Fruit fly (Drosophila melanogaster) whole organism, embryonic: ENCODE data around the gene CG31176.

Experiments
- ATbp ChIP-seq: fragments of 200-800 bp; sonication (Bioruptor generic); optimal IDR thresholded peaks from 2 replicates; lab custom pipeline; 2017; ENCODE audit warnings: missing biosample characterization, mild to moderate bottlenecking, missing genetic modification characterization, missing genetic modification reagents
- Ada2b ChIP-seq: fragments of 200-800 bp; sonication (Bioruptor generic); IDR thresholded peaks from 2 replicates; pipeline ENCODE4 v1.3.6; 2022; ENCODE audit warnings: missing biosample characterization, missing genetic modification characterization
- Blimp-1 ChIP-seq: fragments of 200-800 bp; sonication (Bioruptor generic); optimal IDR thresholded peaks from 3 replicates; lab custom pipeline; 2018; ENCODE audit warnings: missing biosample characterization, missing genetic modification characterization, mild to moderate bottlenecking, moderate library complexity, missing genetic modification reagents
- CG11504 ChIP-seq: fragments of 200-800 bp; sonication (Bioruptor generic); optimal IDR thresholded peaks from 3 replicates; lab custom pipeline; 2019; ENCODE audit warnings: missing biosample characterization, mild to moderate bottlenecking, missing genetic modification characterization, moderate library complexity
- CG12659 ChIP-seq: fragments of 200-800 bp; sonication (Bioruptor generic); optimal IDR thresholded peaks from 3 replicates; lab custom pipeline; 2017; ENCODE audit warnings: mild to moderate bottlenecking, missing biosample characterization, missing genetic modification reagents, missing genetic modification characterization
- CG13296 ChIP-seq: fragments of 200-800 bp; sonication (Bioruptor generic); optimal IDR thresholded peaks from 3 replicates; lab custom pipeline; 2018; ENCODE audit warnings: missing biosample characterization, mild to moderate bottlenecking, missing genetic modification characterization
- CG14710 ChIP-seq: fragments of 200-800 bp; sonication (Bioruptor generic); optimal IDR thresholded peaks from 3 replicates; lab custom pipeline; 2019; ENCODE audit warnings: missing biosample characterization, mild to moderate bottlenecking, missing genetic modification characterization, moderate library complexity
- CG1647 ChIP-seq: fragments of 200-800 bp; sonication (Bioruptor generic); optimal IDR thresholded peaks from 3 replicates; lab custom pipeline; 2016; ENCODE audit warnings: missing biosample characterization, missing genetic modification characterization
- CG18262 ChIP-seq: fragments of 200-800 bp; optimal IDR thresholded peaks from 3 replicates; lab custom pipeline; 2019; ENCODE audit warnings: missing biosample characterization, mild to moderate bottlenecking, missing genetic modification characterization, moderate library complexity
- CG2678 ChIP-seq: fragments of 200-800 bp; sonication (Bioruptor generic); optimal IDR thresholded peaks from 3 replicates; lab custom pipeline; 2019; ENCODE audit warnings: missing biosample characterization, mild to moderate bottlenecking, missing genetic modification characterization, moderate library complexity
- CG2712 ChIP-seq: fragments of 200-800 bp; optimal IDR thresholded peaks from 3 replicates; lab custom pipeline; 2019; ENCODE audit warnings: missing biosample characterization, mild to moderate bottlenecking, missing genetic modification characterization, moderate library complexity
- CG33213 ChIP-seq: fragments of 200-800 bp; sonication (Bioruptor generic); optimal IDR thresholded peaks from 3 replicates; lab custom pipeline; 2016; ENCODE audit warnings: missing biosample characterization, missing genetic modification characterization
- CG3995 ChIP-seq: fragments of 200-800 bp; sonication (Bioruptor generic); optimal IDR thresholded peaks from 3 replicates; lab custom pipeline; 2016; ENCODE audit warnings: missing biosample characterization, missing genetic modification characterization
- CG4707 ChIP-seq: fragments of 200-800 bp; sonication (Bioruptor generic); optimal IDR thresholded peaks from 2 replicates; lab custom pipeline; 2018; ENCODE audit warnings: missing biosample characterization, mild to moderate bottlenecking, missing genetic modification characterization, moderate library complexity
- CG5953 ChIP-seq: fragments of 200-800 bp; sonication (Bioruptor generic); IDR thresholded peaks from 2 replicates; pipeline ENCODE4 v1.3.6; 2022; ENCODE audit warnings: missing biosample characterization, missing genetic modification characterization
- CG6813 ChIP-seq: fragments of 200-800 bp; sonication (Bioruptor generic); optimal IDR thresholded peaks from 2 replicates; lab custom pipeline; 2017; ENCODE audit warnings: missing biosample characterization, missing genetic modification characterization, mild to moderate bottlenecking, moderate library complexity, missing genetic modification reagents
- CG7271 ChIP-seq: fragments of 200-800 bp; sonication (Bioruptor generic); optimal IDR thresholded peaks from 2 replicates; lab custom pipeline; 2018; ENCODE audit warnings: missing biosample characterization, mild to moderate bottlenecking, missing genetic modification characterization, moderate library complexity
- CG7839 ChIP-seq: fragments of 200-800 bp; sonication (Bioruptor generic); optimal IDR thresholded peaks from 3 replicates; lab custom pipeline; 2018; ENCODE audit warnings: missing biosample characterization, mild to moderate bottlenecking, missing genetic modification characterization, moderate library complexity
- CG8388 ChIP-seq: fragments of 200-800 bp; sonication (Bioruptor generic); optimal IDR thresholded peaks from 2 replicates; lab custom pipeline; 2019; ENCODE audit warnings: missing biosample characterization, mild to moderate bottlenecking, missing genetic modification characterization, moderate library complexity
- CG8924 ChIP-seq: fragments of 200-800 bp; optimal IDR thresholded peaks from 3 replicates; lab custom pipeline; 2019; ENCODE audit warnings: missing biosample characterization, mild to moderate bottlenecking, missing genetic modification characterization, moderate library complexity
- CG9437 ChIP-seq: fragments of 200-800 bp; sonication (Bioruptor generic); optimal IDR thresholded peaks from 2 replicates; lab custom pipeline; 2018; ENCODE audit warnings: missing biosample characterization, mild to moderate bottlenecking, missing genetic modification characterization
- CoRest ChIP-seq: fragments of 200-800 bp; sonication (Bioruptor generic); optimal IDR thresholded peaks from 3 replicates; lab custom pipeline; 2018; ENCODE audit warnings: missing biosample characterization, mild to moderate bottlenecking, missing genetic modification characterization, moderate library complexity
- D ChIP-seq, 2 experiments: fragments of 200-800 bp in 1 of 2; fragments of >200 bp in 1 of 2; sonication (Bioruptor generic) in 1 of 2; optimal IDR thresholded peaks; 2 replicates in 1 of 2; 3 replicates in 1 of 2; lab custom pipeline; 2017; ENCODE audit warnings: mild to moderate bottlenecking in 1 of 2, missing biosample characterization in 1 of 2, missing genetic modification characterization in 1 of 2, missing genetic modification reagents in 1 of 2
- Fer3 ChIP-seq: fragments of 200-800 bp; sonication (Bioruptor generic); optimal IDR thresholded peaks from 2 replicates; lab custom pipeline; 2018; ENCODE audit warnings: missing biosample characterization, mild to moderate bottlenecking, missing genetic modification characterization, moderate library complexity
- Hr51 ChIP-seq, 2 experiments: fragments of 200-800 bp; sonication (Bioruptor generic); optimal IDR thresholded peaks; 2 replicates in 1 of 2; 3 replicates in 1 of 2; lab custom pipeline; 2016 to 2018; ENCODE audit warnings: missing biosample characterization in 2 of 2, missing genetic modification characterization in 2 of 2, mild to moderate bottlenecking in 1 of 2, moderate library complexity in 1 of 2
- Med ChIP-seq: fragments of 200-800 bp; sonication (Bioruptor generic); peaks from one replicate; lab custom pipeline; 2016; ENCODE audit warnings: missing biosample characterization, missing genetic modification characterization, mild to moderate bottlenecking, inconsistent platforms, moderate library complexity
- Nf-YC ChIP-seq: fragments of 200-800 bp; optimal IDR thresholded peaks from 3 replicates; lab custom pipeline; 2019; ENCODE audit warnings: missing biosample characterization, mild to moderate bottlenecking, missing genetic modification characterization, moderate library complexity
- Oli ChIP-seq: fragments of 200-800 bp; sonication (Bioruptor generic); optimal IDR thresholded peaks from 2 replicates; lab custom pipeline; 2018; ENCODE audit warnings: missing biosample characterization, mild to moderate bottlenecking, missing genetic modification characterization, moderate library complexity
- Side ChIP-seq: fragments of 200-800 bp; sonication (Bioruptor generic); optimal IDR thresholded peaks from 2 replicates; lab custom pipeline; 2016; ENCODE audit warnings: missing biosample characterization, missing genetic modification characterization
- Ssrp ChIP-seq: fragments of 200-800 bp; sonication (Bioruptor generic); optimal IDR thresholded peaks from 2 replicates; lab custom pipeline; 2018; ENCODE audit warnings: missing biosample characterization, mild to moderate bottlenecking, missing genetic modification characterization, moderate library complexity
- YL-1 ChIP-seq: fragments of 200-800 bp; sonication (Bioruptor generic); optimal IDR thresholded peaks from 3 replicates; lab custom pipeline; 2017; ENCODE audit warnings: missing biosample characterization, mild to moderate bottlenecking, missing genetic modification characterization
- bcd ChIP-seq: fragments of 200-800 bp; sonication (Bioruptor generic); optimal IDR thresholded peaks from 2 replicates; lab custom pipeline; 2017; ENCODE audit warnings: missing biosample characterization, mild to moderate bottlenecking, missing genetic modification characterization
- cwo ChIP-seq: fragments of 200-800 bp; sonication (Bioruptor generic); optimal IDR thresholded peaks from 3 replicates; lab custom pipeline; 2017; ENCODE audit warnings: missing biosample characterization, missing genetic modification characterization, mild to moderate bottlenecking, moderate library complexity, missing genetic modification reagents
- disco-r ChIP-seq: fragments of 200-800 bp; sonication (Bioruptor generic); optimal IDR thresholded peaks from 2 replicates; lab custom pipeline; 2016; ENCODE audit warnings: missing biosample characterization, missing genetic modification characterization
- eve ChIP-seq, 2 experiments: fragments of >200 bp; optimal IDR thresholded peaks; 2 replicates each; lab custom pipeline; 2017; ENCODE audit warnings: missing biosample characterization in 2 of 2, missing genetic modification characterization in 2 of 2
- ewg ChIP-seq: fragments of 200-800 bp; sonication (Bioruptor generic); optimal IDR thresholded peaks from 3 replicates; lab custom pipeline; 2017; ENCODE audit warnings: mild to moderate bottlenecking, missing biosample characterization, missing genetic modification reagents, missing genetic modification characterization
- fd64A ChIP-seq: fragments of 200-800 bp; sonication (Bioruptor generic); optimal IDR thresholded peaks from 3 replicates; lab custom pipeline; 2018; ENCODE audit warnings: missing biosample characterization, mild to moderate bottlenecking, missing genetic modification characterization
- fd96Cb ChIP-seq: fragments of 200-800 bp; sonication (Bioruptor generic); optimal IDR thresholded peaks from 2 replicates; lab custom pipeline; 2018; ENCODE audit warnings: missing biosample characterization, mild to moderate bottlenecking, missing genetic modification characterization, moderate library complexity
- gem ChIP-seq: fragments of 200-800 bp; sonication (Bioruptor generic); optimal IDR thresholded peaks from 2 replicates; lab custom pipeline; 2019; ENCODE audit warnings: missing biosample characterization, mild to moderate bottlenecking, missing genetic modification characterization, moderate library complexity
- nom ChIP-seq: fragments of 200-800 bp; sonication (Bioruptor generic); optimal IDR thresholded peaks from 2 replicates; lab custom pipeline; 2017; ENCODE audit warnings: missing biosample characterization, missing genetic modification characterization, mild to moderate bottlenecking, moderate library complexity, missing genetic modification reagents
- org-1 ChIP-seq: fragments of 200-800 bp; sonication (Bioruptor generic); optimal IDR thresholded peaks from 2 replicates; lab custom pipeline; 2017; ENCODE audit warnings: missing biosample characterization, missing genetic modification characterization
- pfk ChIP-seq: fragments of 200-800 bp; sonication (Bioruptor generic); optimal IDR thresholded peaks from 2 replicates; lab custom pipeline; 2018; ENCODE audit warnings: missing biosample characterization, mild to moderate bottlenecking, missing genetic modification characterization, moderate library complexity
- prd ChIP-seq, 3 experiments: fragments of >200 bp in 2 of 3; fragments of 200-800 bp in 1 of 3; sonication (Bioruptor generic) in 1 of 3; optimal IDR thresholded peaks in 2 of 3; IDR thresholded peaks in 1 of 3; 2 replicates in 2 of 3; 3 replicates in 1 of 3; pipeline versions ENCODE4 v1.3.6 to Lab custom; 2017 to 2022; ENCODE audit warnings: missing biosample characterization in 1 of 3, missing genetic modification characterization in 1 of 3
- sens ChIP-seq: fragments of 200-800 bp; sonication (Bioruptor generic); peaks from one replicate; lab custom pipeline; 2016; ENCODE audit warnings: missing biosample characterization, missing genetic modification characterization
- sna ChIP-seq: fragments of 200-800 bp; sonication (Bioruptor generic); IDR thresholded peaks from 2 replicates; pipeline ENCODE4 v1.3.6; 2022; ENCODE audit warnings: missing biosample characterization, missing genetic modification characterization; ENCODE audit not compliant: partially characterized antibody
- stc ChIP-seq: fragments of 200-800 bp; sonication (Bioruptor generic); IDR thresholded peaks from 2 replicates; pipeline ENCODE4 v1.3.6; 2022; ENCODE audit warnings: missing biosample characterization, missing genetic modification characterization
- tap ChIP-seq: fragments of 200-800 bp; optimal IDR thresholded peaks from 3 replicates; lab custom pipeline; 2019; ENCODE audit warnings: missing biosample characterization, mild to moderate bottlenecking, missing genetic modification characterization, moderate library complexity
- wor ChIP-seq: fragments of 200-800 bp; sonication (Bioruptor generic); IDR thresholded peaks from 2 replicates; pipeline ENCODE4 v1.3.6; 2022; ENCODE audit warnings: missing biosample characterization, missing genetic modification characterization

CG31176 gene

DNA sequence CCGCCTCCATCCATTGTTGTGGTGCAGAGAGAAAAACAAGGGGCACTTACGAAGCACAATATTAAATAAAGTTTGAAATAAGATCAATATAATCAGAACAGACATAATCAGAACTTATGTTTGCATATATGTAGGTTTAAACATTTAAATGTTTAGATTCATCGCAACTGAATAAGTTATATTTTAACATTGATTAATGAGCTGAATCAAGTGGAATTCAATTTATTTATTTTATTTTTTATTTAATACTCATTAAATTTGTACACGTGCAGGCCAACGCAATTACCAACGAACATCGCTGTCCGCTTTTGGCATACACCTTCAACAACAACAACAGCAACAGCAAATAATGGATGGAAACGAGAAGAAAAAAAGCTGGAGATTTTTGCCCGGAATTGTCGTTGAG is 20.6 kb downstream of the CG31176 start (continued):
- TF ChIP-seq org-1 (peak; percentile 6), CG6813 (GFP tag; lab: Kevin White, UChicago) (no peak), CG2678 (peak; percentile 63), CG9437 (GFP tag; lab: Kevin White, UChicago) (peak; percentile 6), Oli (tag; lab: Kevin White, UChicago) (peak; percentile 55), fd64A (no peak), pfk (GFP tag; lab: Kevin White, UChicago) (no peak), Nf-YC (tag; lab: Kevin White, UChicago) (no peak), CG8388 (GFP tag; lab: Kevin White, UChicago) (peak; percentile 52), YL-1 (no peak), CG14710 (tag; lab: Kevin White, UChicago) (no peak), wor (GFP tag; lab: Robert Waterston, UW) (peak; percentile 34; the same call in 1 of the 2 replicates), CG5953 (GFP tag; lab: Robert Waterston, UW) (no peak), CG8924 (tag; lab: Kevin White, UChicago) (peak; percentile 24), fd96Cb (tag; lab: Kevin White, UChicago) (peak; percentile 32), cwo (GFP tag; lab: Kevin White, UChicago) (peak; percentile 7), Side (GFP tag; lab: Kevin White, UChicago) (no peak), CG1647 (GFP tag; lab: Kevin White, UChicago) (peak; percentile 10), sens (GFP tag; lab: Kevin White, UChicago) (peak; percentile 33), Med (GFP tag; lab: Kevin White, UChicago) (peak; percentile 71), eve (GFP tag; optimal IDR thresholded peaks at IDR 0.05; lab: Kevin White, UChicago) (peak in 1 of 2 experiments; percentile 50), CG33213 (GFP tag; lab: Kevin White, UChicago) (no peak), Ssrp (tag; lab: Kevin White, UChicago) (peak; percentile 17), D (optimal IDR thresholded peaks at IDR 0.05; lab: Kevin White, UChicago) (no peak), D (GFP tag; optimal IDR thresholded peaks at IDR 0.05; lab: Kevin White, UChicago) (peak; percentile 18), disco-r (GFP tag; lab: Kevin White, UChicago) (no peak), CG3995 (no peak), CG11504 (tag; lab: Kevin White, UChicago) (peak; percentile 77), CG12659 (GFP tag; lab: Kevin White, UChicago) (peak; percentile 33), Hr51 (GFP tag; optimal IDR thresholded peaks at IDR 0.05; lab: Kevin White, UChicago) (peak in 1 of 2 experiments; percentile 75), tap (tag; lab: Kevin White, UChicago) (peak; percentile 55), ATbp (GFP tag; lab: Kevin White, UChicago) (peak; percentile 28), gem (peak; percentile 70), CoRest (peak; percentile 59), prd (optimal IDR thresholded peaks at IDR 0.05; lab: Kevin White, UChicago) (no peak), prd (GFP tag; IDR thresholded peaks at IDR 0.05; lab: Robert Waterston, UW) (peak; percentile 25; the same call in 1 of the 3 replicates), stc (GFP tag; lab: Robert Waterston, UW) (peak; percentile 41; the same call in 1 of the 2 replicates), CG18262 (tag; lab: Kevin White, UChicago) (peak; percentile 28), Fer3 (tag; lab: Kevin White, UChicago) (peak; percentile 25), nom (GFP tag; lab: Kevin White, UChicago) (peak; percentile 73), CG4707 (GFP tag; lab: Kevin White, UChicago) (no peak), CG13296 (GFP tag; lab: Kevin White, UChicago) (peak; percentile 24), ewg (GFP tag; lab: Kevin White, UChicago) (peak; percentile 7), Blimp-1 (peak; percentile 19), Ada2b (no peak), sna (GFP tag; lab: Robert Waterston, UW) (no peak), bcd (GFP tag; lab: Kevin White, UChicago) (peak; percentile 15), CG7839 (tag; lab: Kevin White, UChicago) (peak; percentile 56), CG2712 (tag; lab: Kevin White, UChicago) (peak; percentile 40), CG7271 (tag; lab: Kevin White, UChicago) (no peak)
